Worm (Caenorhabditis elegans): Measurements from ENCODE around the gene msp-51.

- TF ChIP-seq unc-62 (GFP tag; optimal IDR thresholded peaks at IDR 0.05) (no peak), nhr-12 (tag; optimal IDR thresholded peaks at IDR 0.05) (no peak), mep-1 (tag; optimal IDR thresholded peaks at IDR 0.05) (no peak), tbx-8 (GFP tag; optimal IDR thresholded peaks at IDR 0.05) (no peak), ceh-39 (tag; optimal IDR thresholded peaks at IDR 0.05) (no peak), sem-2 (GFP tag; optimal IDR thresholded peaks at IDR 0.05) (no peak)
These were observed 3.9 kb downstream of the msp-51 start for ce11 chrIV:5291207-5291606.
